Worm (Caenorhabditis elegans) whole organism, late embryonic: ENCODE results near the gene T13C2.2.

ENCODE experiments used
- C08G9.2 ChIP-seq: sonication (generic microtip); optimal IDR thresholded peaks from 2 replicates; lab custom pipeline; 2016; ENCODE audit warnings: mild to moderate bottlenecking, missing genetic modification characterization, moderate library complexity, missing compliant biosample characterization
- F13H6.1 ChIP-seq: sonication (generic microtip); optimal IDR thresholded peaks from 2 replicates; lab custom pipeline; 2016; ENCODE audit warnings: missing genetic modification characterization, missing compliant biosample characterization
- K09A11.1 ChIP-seq: sonication (generic microtip); optimal IDR thresholded peaks from 2 replicates; lab custom pipeline; 2017; ENCODE audit warnings: antibody characterized with exemption, mild to moderate bottlenecking, missing genetic modification characterization, missing compliant biosample characterization; ENCODE audit not compliant: insufficient read depth
- Y22D7AL.16 ChIP-seq: sonication (generic microtip); optimal IDR thresholded peaks from 2 replicates; lab custom pipeline; 2016; ENCODE audit warnings: missing genetic modification characterization, missing compliant biosample characterization
- ama-1 ChIP-seq: fragments of 150-350 bp; optimal IDR thresholded peaks from 2 replicates; lab custom pipeline; 2014
- ceh-14 ChIP-seq: sonication (generic microtip); optimal IDR thresholded peaks from 2 replicates; lab custom pipeline; 2016; ENCODE audit warnings: missing genotype, missing genetic modification characterization, missing compliant biosample characterization
- ceh-18 ChIP-seq: sonication (generic microtip); optimal IDR thresholded peaks from 2 replicates; lab custom pipeline; 2016; ENCODE audit warnings: missing genetic modification characterization, missing compliant biosample characterization
- ceh-19 ChIP-seq: fragments of 200-800 bp; sonication (Bioruptor generic); optimal IDR thresholded peaks from 2 replicates; lab custom pipeline; 2018; ENCODE audit warnings: mild to moderate bottlenecking, missing genetic modification characterization, missing compliant biosample characterization
- ceh-2 ChIP-seq: sonication (generic microtip); optimal IDR thresholded peaks from 2 replicates; lab custom pipeline; 2016; ENCODE audit warnings: missing genotype, missing genetic modification characterization, missing compliant biosample characterization
- ceh-22 ChIP-seq: sonication (generic microtip); optimal IDR thresholded peaks from 2 replicates; lab custom pipeline; 2017; ENCODE audit warnings: missing biosample characterization, missing genetic modification characterization
- ceh-24 ChIP-seq: sonication (generic microtip); optimal IDR thresholded peaks from 2 replicates; lab custom pipeline; 2016; ENCODE audit warnings: mild to moderate bottlenecking, missing genetic modification characterization, missing compliant biosample characterization
- ceh-30 ChIP-seq: fragments of 150-350 bp; optimal IDR thresholded peaks from 2 replicates; lab custom pipeline; 2014; ENCODE audit warnings: missing biosample characterization, missing genetic modification characterization
- ceh-31 ChIP-seq: sonication (generic microtip); optimal IDR thresholded peaks from 2 replicates; lab custom pipeline; 2016; ENCODE audit warnings: missing genetic modification characterization, missing compliant biosample characterization
- ceh-34 ChIP-seq: sonication (generic microtip); optimal IDR thresholded peaks from 2 replicates; lab custom pipeline; 2016; ENCODE audit warnings: mild to moderate bottlenecking, missing genetic modification characterization, missing compliant biosample characterization
- ceh-45 ChIP-seq: fragments of 200-800 bp; sonication (Bioruptor generic); IDR thresholded peaks from 2 replicates; pipeline ENCODE4 v1.3.6; 2022; ENCODE audit warnings: missing genetic modification reagents, missing genetic modification characterization, missing compliant biosample characterization
- ceh-6 ChIP-seq: fragments of 200-800 bp; sonication (Bioruptor generic); optimal IDR thresholded peaks from 2 replicates; lab custom pipeline; 2018; ENCODE audit warnings: mild to moderate bottlenecking, missing genetic modification characterization, missing compliant biosample characterization
- ceh-9 ChIP-seq: sonication (generic microtip); optimal IDR thresholded peaks from 2 replicates; lab custom pipeline; 2016; ENCODE audit warnings: mild to moderate bottlenecking, missing genetic modification characterization, inconsistent platforms, missing compliant biosample characterization
- dmd-4 ChIP-seq: sonication (generic microtip); optimal IDR thresholded peaks from 2 replicates; lab custom pipeline; 2016; ENCODE audit warnings: borderline replicate concordance, missing genetic modification characterization, missing compliant biosample characterization
- ets-4 ChIP-seq: sonication (generic microtip); optimal IDR thresholded peaks from 2 replicates; lab custom pipeline; 2016; ENCODE audit warnings: missing genetic modification characterization, missing compliant biosample characterization
- eyg-1 ChIP-seq: sonication (generic microtip); optimal IDR thresholded peaks from 2 replicates; lab custom pipeline; 2016; ENCODE audit warnings: missing genotype, missing genetic modification characterization, missing compliant biosample characterization
- fax-1 ChIP-seq: sonication (generic microtip); optimal IDR thresholded peaks from 2 replicates; lab custom pipeline; 2016; ENCODE audit warnings: missing genotype, missing genetic modification characterization, missing compliant biosample characterization
- gmeb-2 ChIP-seq: sonication (generic microtip); optimal IDR thresholded peaks from 2 replicates; lab custom pipeline; 2016; ENCODE audit warnings: missing genetic modification characterization, inconsistent platforms, missing compliant biosample characterization
- hlh-13 ChIP-seq: fragments of 200-800 bp; sonication (Bioruptor generic); optimal IDR thresholded peaks from 2 replicates; lab custom pipeline; 2018; ENCODE audit warnings: mild to moderate bottlenecking, missing genetic modification characterization, missing compliant biosample characterization
- hlh-15 ChIP-seq: sonication (generic microtip); optimal IDR thresholded peaks from 2 replicates; lab custom pipeline; 2016; ENCODE audit warnings: missing genetic modification characterization, missing compliant biosample characterization
- hlh-30 ChIP-seq: sonication (generic microtip); optimal IDR thresholded peaks from 2 replicates; lab custom pipeline; 2017; ENCODE audit warnings: antibody characterized with exemption, missing genetic modification characterization, missing compliant biosample characterization; ENCODE audit not compliant: insufficient read depth
- hlh-6 ChIP-seq: sonication (generic microtip); optimal IDR thresholded peaks from 2 replicates; lab custom pipeline; 2016; ENCODE audit warnings: missing genotype, missing genetic modification characterization, missing compliant biosample characterization
- hlh-8 ChIP-seq: sonication (generic microtip); optimal IDR thresholded peaks from 2 replicates; lab custom pipeline; 2016; ENCODE audit warnings: missing genotype, missing genetic modification characterization, missing compliant biosample characterization
- lim-6 ChIP-seq: sonication (generic microtip); optimal IDR thresholded peaks from 2 replicates; lab custom pipeline; 2016; ENCODE audit warnings: missing genetic modification characterization, missing compliant biosample characterization
- lin-11 ChIP-seq: fragments of 200-800 bp; sonication (Bioruptor generic); optimal IDR thresholded peaks from 2 replicates; lab custom pipeline; 2018; ENCODE audit warnings: mild to moderate bottlenecking, missing genetic modification characterization, missing compliant biosample characterization
- nfya-1 ChIP-seq: sonication (generic microtip); optimal IDR thresholded peaks from 2 replicates; lab custom pipeline; 2017; ENCODE audit warnings: missing genetic modification characterization, mild to moderate bottlenecking, missing compliant biosample characterization, antibody characterized with exemption, moderate library complexity
- nhr-11 ChIP-seq: fragments of 150-350 bp; optimal IDR thresholded peaks from 2 replicates; lab custom pipeline; 2014; ENCODE audit warnings: missing biosample characterization, missing genetic modification characterization
- nhr-232 ChIP-seq: sonication (generic microtip); optimal IDR thresholded peaks from 2 replicates; lab custom pipeline; 2016; ENCODE audit warnings: missing genetic modification characterization, missing compliant biosample characterization
- pag-3 ChIP-seq: sonication (generic microtip); optimal IDR thresholded peaks from 2 replicates; lab custom pipeline; 2016; ENCODE audit warnings: missing compliant biosample characterization, missing genetic modification characterization, borderline replicate concordance
- pat-9 ChIP-seq: fragments of 200-800 bp; sonication (Bioruptor generic); optimal IDR thresholded peaks from 2 replicates; lab custom pipeline; 2018; ENCODE audit warnings: mild to moderate bottlenecking, missing genetic modification characterization, moderate library complexity, missing compliant biosample characterization
- pha-4 ChIP-seq: fragments of 150-350 bp; optimal IDR thresholded peaks from 2 replicates; lab custom pipeline; 2018; ENCODE audit warnings: missing biosample characterization, missing genetic modification reagents, missing genetic modification characterization
- pqm-1 ChIP-seq: sonication (generic microtip); optimal IDR thresholded peaks from 2 replicates; lab custom pipeline; 2016; ENCODE audit warnings: missing genetic modification characterization, missing compliant biosample characterization
- pros-1 ChIP-seq: fragments of 150-350 bp; optimal IDR thresholded peaks from 2 replicates; lab custom pipeline; 2014; ENCODE audit warnings: missing biosample characterization, missing genetic modification reagents, missing genetic modification characterization
- ref-2 ChIP-seq: sonication (generic microtip); optimal IDR thresholded peaks from 2 replicates; lab custom pipeline; 2016; ENCODE audit warnings: missing genetic modification characterization, missing compliant biosample characterization
- rnt-1 ChIP-seq: sonication (generic microtip); optimal IDR thresholded peaks from 2 replicates; lab custom pipeline; 2016; ENCODE audit warnings: missing genetic modification characterization, missing compliant biosample characterization
- sox-2 ChIP-seq: fragments of 200-800 bp; sonication (Bioruptor generic); IDR thresholded peaks from 2 replicates; pipeline ENCODE4 v1.3.6; 2022; ENCODE audit warnings: missing genetic modification reagents, missing genetic modification characterization, missing compliant biosample characterization
- sox-4 ChIP-seq: sonication (generic microtip); optimal IDR thresholded peaks from 2 replicates; lab custom pipeline; 2017; ENCODE audit warnings: mild to moderate bottlenecking, missing genetic modification characterization, inconsistent platforms, missing compliant biosample characterization
- tbx-2 ChIP-seq: sonication (generic microtip); optimal IDR thresholded peaks from 2 replicates; lab custom pipeline; 2016; ENCODE audit warnings: missing genetic modification characterization, missing compliant biosample characterization
- tbx-7 ChIP-seq: sonication (generic microtip); optimal IDR thresholded peaks from 2 replicates; lab custom pipeline; 2016; ENCODE audit warnings: missing genotype, missing genetic modification characterization, missing compliant biosample characterization
- ttx-3 ChIP-seq: sonication (generic microtip); optimal IDR thresholded peaks from 2 replicates; lab custom pipeline; 2016; ENCODE audit warnings: missing genetic modification reagents, missing genetic modification characterization, missing compliant biosample characterization
- unc-3 ChIP-seq, 2 experiments: fragments of 200-800 bp in 1 of 2; sonication (Bioruptor generic) in 1 of 2; sonication (generic microtip) in 1 of 2; conservative IDR thresholded peaks in 1 of 2; optimal IDR thresholded peaks in 1 of 2; 2 replicates each; pipeline versions ENCODE4 v1.3.6 to Lab custom; 2016 to 2022; ENCODE audit warnings: missing compliant biosample characterization in 2 of 2, missing genetic modification characterization in 2 of 2, missing genetic modification reagents in 1 of 2
- unc-42 ChIP-seq: sonication (generic microtip); optimal IDR thresholded peaks from 2 replicates; lab custom pipeline; 2016; ENCODE audit warnings: missing genotype, missing genetic modification characterization, missing compliant biosample characterization
- unc-55 ChIP-seq: sonication (generic microtip); optimal IDR thresholded peaks from 2 replicates; lab custom pipeline; 2017; ENCODE audit warnings: missing biosample characterization, missing genetic modification reagents, missing genetic modification characterization
- zip-5 ChIP-seq: sonication (generic microtip); optimal IDR thresholded peaks from 2 replicates; lab custom pipeline; 2016; ENCODE audit warnings: missing genetic modification characterization, missing compliant biosample characterization
- ztf-16 ChIP-seq: sonication (generic microtip); optimal IDR thresholded peaks from 2 replicates; lab custom pipeline; 2017; ENCODE audit warnings: missing genetic modification characterization, missing compliant biosample characterization

T13C2.2 gene

DNA sequence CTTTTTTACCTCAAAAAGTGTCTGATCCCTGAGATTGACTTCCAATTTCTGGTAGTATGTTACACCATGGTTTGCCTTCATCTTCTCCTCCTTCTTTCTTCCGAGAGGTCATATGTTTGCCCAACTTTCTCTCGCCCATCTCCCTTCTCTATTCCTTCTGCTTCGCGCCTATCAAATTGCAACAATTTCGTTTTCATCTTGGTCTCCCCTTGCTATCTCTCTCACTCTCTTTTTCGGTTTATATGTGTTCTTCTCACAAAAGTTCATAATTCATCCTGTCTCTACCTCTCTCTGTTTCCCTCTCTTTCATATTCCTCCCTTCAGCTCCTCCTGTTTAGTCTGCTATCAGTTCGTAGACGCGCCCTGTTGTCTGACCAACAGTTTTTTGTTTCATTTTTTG lies 34.7 kb downstream of the T13C2.2 start:
- no peak for TF ChIP-seq gmeb-2 (tag; lab: Kevin White, UChicago)
- TF ChIP-seq ets-4 (tag; lab: Kevin White, UChicago) = no peak
- no peak for TF ChIP-seq ceh-22 (tag; lab: Kevin White, UChicago)
- no peak for TF ChIP-seq nhr-11
- TF ChIP-seq ceh-34 = peak; percentile 78
- TF ChIP-seq ceh-45 (GFP tag; lab: Robert Waterston, UW) = no peak
- peak; percentile 31 for TF ChIP-seq rnt-1 (tag; lab: Kevin White, UChicago)
- TF ChIP-seq sox-4 (tag; lab: Kevin White, UChicago) = no peak
- peak; percentile 11 for TF ChIP-seq hlh-30
- TF ChIP-seq tbx-7 (tag; lab: Kevin White, UChicago) = no peak
- peak; percentile 39 for TF ChIP-seq nfya-1 (tag; lab: Kevin White, UChicago)
- no peak for TF ChIP-seq pag-3 (tag; lab: Kevin White, UChicago)
- no peak for TF ChIP-seq unc-3 (GFP tag; conservative IDR thresholded peaks at IDR 0.05; lab: Robert Waterston, UW)
- TF ChIP-seq unc-3 (tag; optimal IDR thresholded peaks at IDR 0.05; lab: Kevin White, UChicago) = no peak
- peak; percentile 46 for TF ChIP-seq ceh-18 (tag; lab: Kevin White, UChicago)
- TF ChIP-seq hlh-6 (tag; lab: Kevin White, UChicago) = no peak
- TF ChIP-seq hlh-15 (tag; lab: Kevin White, UChicago) = no peak
- no peak for TF ChIP-seq nhr-232 (tag; lab: Kevin White, UChicago)
- no peak for TF ChIP-seq ceh-19 (GFP tag; lab: Kevin White, UChicago)
- no peak for TF ChIP-seq unc-55 (GFP tag; lab: Kevin White, UChicago)
- TF ChIP-seq ceh-9 (tag; lab: Kevin White, UChicago) = no peak
- TF ChIP-seq unc-42 (tag; lab: Kevin White, UChicago) = peak; percentile 44
- no peak for TF ChIP-seq C08G9.2 (tag; lab: Kevin White, UChicago)
- TF ChIP-seq K09A11.1 = no peak
- TF ChIP-seq eyg-1 (tag; lab: Kevin White, UChicago) = no peak
- no peak for TF ChIP-seq lin-11 (tag; lab: Kevin White, UChicago)
- TF ChIP-seq dmd-4 (tag; lab: Kevin White, UChicago) = no peak
- no peak for TF ChIP-seq Y22D7AL.16 (tag; lab: Kevin White, UChicago)
- no peak for TF ChIP-seq ceh-30 (tag; lab: Kevin White, UChicago)
- TF ChIP-seq pqm-1 (tag; lab: Kevin White, UChicago) = no peak
- TF ChIP-seq hlh-8 = peak; percentile 12
- no peak for TF ChIP-seq ztf-16 (tag; lab: Kevin White, UChicago)
- no peak for TF ChIP-seq lim-6 (tag; lab: Kevin White, UChicago)

DNA sequence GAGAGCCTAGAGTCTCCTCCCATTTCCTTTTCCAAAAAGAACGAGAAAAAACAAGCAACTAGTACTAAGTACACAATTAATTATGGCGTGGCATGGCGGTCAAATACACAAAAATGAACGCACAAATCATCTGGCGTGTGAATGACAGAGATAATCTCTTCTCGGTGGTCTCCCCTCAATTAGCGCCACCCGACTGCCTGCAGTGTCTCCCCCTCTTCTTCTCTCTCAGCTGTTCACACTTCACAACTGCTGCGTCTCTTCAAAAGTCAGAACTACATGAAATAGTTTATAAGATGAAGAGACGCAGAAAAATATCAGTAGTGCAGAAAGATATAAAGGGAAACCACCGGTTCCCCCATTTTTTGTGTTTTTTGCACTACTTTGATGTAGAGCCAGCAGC lies 35.4 kb downstream of the T13C2.2 start:
- TF ChIP-seq K09A11.1 (no peak), ceh-19 (GFP tag; lab: Kevin White, UChicago) (peak; percentile 21), pag-3 (tag; lab: Kevin White, UChicago) (no peak), F13H6.1 (tag; lab: Kevin White, UChicago) (peak; percentile 20), zip-5 (no peak), lin-11 (tag; lab: Kevin White, UChicago) (no peak), tbx-2 (peak; percentile 81), ceh-24 (tag; lab: Kevin White, UChicago) (peak; percentile 6), unc-55 (GFP tag; lab: Kevin White, UChicago) (peak; percentile 87), hlh-13 (GFP tag; lab: Kevin White, UChicago) (no peak), nfya-1 (tag; lab: Kevin White, UChicago) (peak; percentile 54), hlh-6 (tag; lab: Kevin White, UChicago) (no peak), hlh-30 (no peak), ets-4 (tag; lab: Kevin White, UChicago) (no peak), ceh-18 (tag; lab: Kevin White, UChicago) (peak; percentile 68), pros-1 (tag; lab: Kevin White, UChicago) (peak; percentile 15), sox-2 (no peak), pqm-1 (tag; lab: Kevin White, UChicago) (no peak), ref-2 (peak; percentile 62), ceh-45 (GFP tag; lab: Robert Waterston, UW) (no peak), dmd-4 (tag; lab: Kevin White, UChicago) (peak; percentile 50), ceh-34 (peak; percentile 51), ceh-6 (no peak), pat-9 (tag; lab: Kevin White, UChicago) (no peak), pha-4 (no peak), fax-1 (no peak), ceh-14 (tag; lab: Kevin White, UChicago) (peak; percentile 68), lim-6 (tag; lab: Kevin White, UChicago) (no peak), ttx-3 (tag; lab: Kevin White, UChicago) (peak; percentile 16), ceh-31 (tag; lab: Kevin White, UChicago) (peak; percentile 73), ama-1 (lab: Kevin White, UChicago) (no peak), ceh-2 (tag; lab: Kevin White, UChicago) (peak; percentile 49), rnt-1 (tag; lab: Kevin White, UChicago) (peak; percentile 77)
